ENCODE assay signal across 5 worm cellular contexts in the genomic region with DNA sequence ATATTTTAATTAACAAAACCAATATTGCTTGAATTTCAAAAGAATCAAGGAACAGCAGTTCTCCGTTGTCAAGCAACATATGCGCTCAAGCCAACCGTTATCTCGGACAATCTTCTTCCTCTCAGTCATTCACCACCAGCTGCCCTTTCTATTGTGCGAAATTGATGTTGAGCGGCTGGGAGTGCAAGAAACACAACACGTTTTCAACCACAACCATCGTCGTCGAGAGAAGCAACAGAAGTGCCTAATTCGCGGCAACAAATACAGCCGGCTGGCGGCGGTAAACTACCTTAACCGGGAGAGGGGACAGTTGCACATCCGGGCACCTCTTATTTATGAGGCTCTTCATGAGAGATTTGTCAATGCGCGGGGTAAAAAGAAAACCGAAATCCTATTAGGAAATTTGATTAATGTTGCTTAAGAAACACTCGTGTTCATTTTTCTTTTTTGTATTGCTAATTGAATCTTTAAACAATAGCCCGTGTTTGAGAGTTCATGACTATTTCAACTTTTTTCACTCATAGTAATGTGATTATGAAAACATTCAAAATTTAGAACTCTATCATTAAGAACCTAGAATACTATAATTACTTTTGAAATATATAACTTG.
TF ChIP-seq lines count a peak whose summit lies in the region.

No protein-coding gene starts in this region.

TF ChIP-seq in whole organism, L1 larva, 84 proteins besides CTCF, POLR2A, EP300 and RAD21:
- TF ChIP-seq efl-1 (optimal IDR thresholded peaks at IDR 0.05; lab: Kevin White, UChicago) (no peak), efl-1 (GFP tag; optimal IDR thresholded peaks at IDR 0.05 in 1 of 2; lab: Kevin White, UChicago) (no peak), lin-14 (GFP tag; optimal IDR thresholded peaks at IDR 0.05; lab: Kevin White, UChicago) (peak; percentile 29)

TF ChIP-seq in whole organism, L4 larva, 104 proteins besides CTCF, POLR2A, EP300 and RAD21:
- TF ChIP-seq unc-130 (GFP tag; optimal IDR thresholded peaks at IDR 0.05; lab: Kevin White, UChicago) (no peak), aha-1 (tag; lab: Kevin White, UChicago) (peak; percentile 40), lim-7 (GFP tag; IDR thresholded peaks at IDR 0.05; lab: Robert Waterston, UW) (no peak), ama-1 (optimal IDR thresholded peaks at IDR 0.05; lab: Kevin White, UChicago) (no peak), gei-8 (GFP tag; optimal IDR thresholded peaks at IDR 0.05; lab: Kevin White, UChicago) (no peak), lsy-2 (tag; optimal IDR thresholded peaks at IDR 0.05; lab: Kevin White, UChicago) (no peak)

TF ChIP-seq in whole organism, early embryonic, 17 proteins besides CTCF, POLR2A, EP300 and RAD21:
- peak; percentile 62 for TF ChIP-seq hmg-4 (GFP tag; optimal IDR thresholded peaks at IDR 0.05; lab: Kevin White, UChicago)
- no peak for TF ChIP-seq B0310.2 (tag; optimal IDR thresholded peaks at IDR 0.05; lab: Kevin White, UChicago)

TF ChIP-seq in whole organism, late embryonic, 69 proteins besides CTCF, POLR2A, EP300 and RAD21:
- no peak for TF ChIP-seq ceh-22 (tag; optimal IDR thresholded peaks at IDR 0.05; lab: Kevin White, UChicago)
- TF ChIP-seq ceh-2 (tag; optimal IDR thresholded peaks at IDR 0.05; lab: Kevin White, UChicago) = no peak
- no peak for TF ChIP-seq eyg-1 (tag; optimal IDR thresholded peaks at IDR 0.05; lab: Kevin White, UChicago)
- peak; percentile 7 for TF ChIP-seq ceh-31 (tag; optimal IDR thresholded peaks at IDR 0.05; lab: Kevin White, UChicago)
- no peak for TF ChIP-seq mec-3 (tag; optimal IDR thresholded peaks at IDR 0.05; lab: Kevin White, UChicago; ENCODE audit: borderline replicate concordance)
- no peak for TF ChIP-seq T23F11.4 (GFP tag; optimal IDR thresholded peaks at IDR 0.05; lab: Kevin White, UChicago)
- TF ChIP-seq nfya-1 (tag; optimal IDR thresholded peaks at IDR 0.05; lab: Kevin White, UChicago) = no peak
- TF ChIP-seq ref-2 (tag; optimal IDR thresholded peaks at IDR 0.05; lab: Kevin White, UChicago) = peak; percentile 15
- TF ChIP-seq ahr-1 (tag; optimal IDR thresholded peaks at IDR 0.05; lab: Kevin White, UChicago) = no peak
- no peak for TF ChIP-seq lim-6 (tag; optimal IDR thresholded peaks at IDR 0.05; lab: Kevin White, UChicago)
- TF ChIP-seq sdc-2 (tag; optimal IDR thresholded peaks at IDR 0.05; lab: Kevin White, UChicago) = no peak
- TF ChIP-seq zip-5 (tag; optimal IDR thresholded peaks at IDR 0.05; lab: Kevin White, UChicago) = no peak
- TF ChIP-seq F13H6.1 (tag; optimal IDR thresholded peaks at IDR 0.05; lab: Kevin White, UChicago) = no peak
- peak; percentile 79 for TF ChIP-seq unc-42 (tag; optimal IDR thresholded peaks at IDR 0.05; lab: Kevin White, UChicago)
- no peak for TF ChIP-seq tbx-7 (tag; optimal IDR thresholded peaks at IDR 0.05; lab: Kevin White, UChicago)
- TF ChIP-seq ceh-45 (GFP tag; IDR thresholded peaks at IDR 0.05; lab: Robert Waterston, UW) = no peak
- TF ChIP-seq syd-9 (tag; optimal IDR thresholded peaks at IDR 0.05; lab: Kevin White, UChicago) = no peak
- no peak for TF ChIP-seq hlh-15 (tag; optimal IDR thresholded peaks at IDR 0.05; lab: Kevin White, UChicago)
- TF ChIP-seq pax-1 (tag; optimal IDR thresholded peaks at IDR 0.05; lab: Kevin White, UChicago) = no peak
- no peak for TF ChIP-seq ets-4 (tag; optimal IDR thresholded peaks at IDR 0.05; lab: Kevin White, UChicago)
- TF ChIP-seq ttx-3 (tag; optimal IDR thresholded peaks at IDR 0.05; lab: Kevin White, UChicago) = no peak
- no peak for TF ChIP-seq elt-2 (tag; optimal IDR thresholded peaks at IDR 0.05; lab: Kevin White, UChicago)
- TF ChIP-seq hlh-13 (GFP tag; optimal IDR thresholded peaks at IDR 0.05; lab: Kevin White, UChicago) = no peak
- TF ChIP-seq ceh-48 (tag; optimal IDR thresholded peaks at IDR 0.05; lab: Kevin White, UChicago) = no peak
- TF ChIP-seq hlh-8 (tag; optimal IDR thresholded peaks at IDR 0.05; lab: Kevin White, UChicago) = no peak

TF ChIP-seq in whole organism, mixed stage, embryonic, 35 proteins besides CTCF, POLR2A, EP300 and RAD21:
- TF ChIP-seq ztf-11 (tag; optimal IDR thresholded peaks at IDR 0.05; lab: Kevin White, UChicago) (no peak), hlh-1 (tag; optimal IDR thresholded peaks at IDR 0.05; lab: Kevin White, UChicago) (peak; percentile 20), nhr-237 (tag; optimal IDR thresholded peaks at IDR 0.05; lab: Kevin White, UChicago) (no peak), elt-3 (tag; optimal IDR thresholded peaks at IDR 0.05; lab: Kevin White, UChicago) (no peak), elt-1 (tag; optimal IDR thresholded peaks at IDR 0.05; lab: Kevin White, UChicago; ENCODE audit: borderline replicate concordance, insufficient read depth) (peak; percentile 24), lin-13 (tag; optimal IDR thresholded peaks at IDR 0.05; lab: Kevin White, UChicago) (no peak), blmp-1 (tag; optimal IDR thresholded peaks at IDR 0.05; lab: Kevin White, UChicago) (no peak), tbx-8 (GFP tag; optimal IDR thresholded peaks at IDR 0.05; lab: Kevin White, UChicago) (no peak), lsy-2 (tag; optimal IDR thresholded peaks at IDR 0.05; lab: Kevin White, UChicago) (no peak), nhr-12 (tag; optimal IDR thresholded peaks at IDR 0.05; lab: Kevin White, UChicago) (no peak), nhr-76 (tag; optimal IDR thresholded peaks at IDR 0.05; lab: Kevin White, UChicago) (no peak), sem-2 (GFP tag; optimal IDR thresholded peaks at IDR 0.05; lab: Kevin White, UChicago) (no peak), mep-1 (tag; optimal IDR thresholded peaks at IDR 0.05; lab: Kevin White, UChicago) (no peak), ham-2 (GFP tag; optimal IDR thresholded peaks at IDR 0.05; lab: Kevin White, UChicago) (no peak), ces-1 (GFP tag; optimal IDR thresholded peaks at IDR 0.05; lab: Kevin White, UChicago) (peak; percentile 92), mls-2 (tag; optimal IDR thresholded peaks at IDR 0.05; lab: Kevin White, UChicago) (no peak), pha-4 (tag; optimal IDR thresholded peaks at IDR 0.05; lab: Kevin White, UChicago) (no peak), nhr-2 (tag; optimal IDR thresholded peaks at IDR 0.05; lab: Kevin White, UChicago) (no peak), unc-120 (tag; optimal IDR thresholded peaks at IDR 0.05; lab: Kevin White, UChicago; ENCODE audit: poor library complexity, severe bottlenecking) (no peak), ceh-43 (GFP tag; optimal IDR thresholded peaks at IDR 0.05; lab: Kevin White, UChicago) (no peak), unc-62 (GFP tag; optimal IDR thresholded peaks at IDR 0.05; lab: Kevin White, UChicago) (no peak), nhr-28 (tag; optimal IDR thresholded peaks at IDR 0.05; lab: Kevin White, UChicago) (no peak), unc-39 (tag; optimal IDR thresholded peaks at IDR 0.05; lab: Kevin White, UChicago) (no peak), lin-32 (GFP tag; optimal IDR thresholded peaks at IDR 0.05; lab: Kevin White, UChicago) (peak; percentile 68), zip-8 (tag; optimal IDR thresholded peaks at IDR 0.05; lab: Kevin White, UChicago) (no peak), M03D4.4 (tag; optimal IDR thresholded peaks at IDR 0.05; lab: Kevin White, UChicago) (no peak), cnd-1 (tag; optimal IDR thresholded peaks at IDR 0.05; lab: Kevin White, UChicago) (peak; percentile 59), ceh-83 (GFP tag; optimal IDR thresholded peaks at IDR 0.05; lab: Kevin White, UChicago) (no peak), bed-3 (GFP tag; optimal IDR thresholded peaks at IDR 0.05; lab: Kevin White, UChicago) (no peak), drap-1 (GFP tag; optimal IDR thresholded peaks at IDR 0.05; lab: Kevin White, UChicago) (no peak), snpc-4 (tag; optimal IDR thresholded peaks at IDR 0.05; lab: Kevin White, UChicago) (no peak), ceh-39 (tag; optimal IDR thresholded peaks at IDR 0.05; lab: Kevin White, UChicago) (no peak), mab-5 (tag; optimal IDR thresholded peaks at IDR 0.05; lab: Kevin White, UChicago) (no peak), flh-1 (GFP tag; optimal IDR thresholded peaks at IDR 0.05; lab: Kevin White, UChicago) (no peak), sptf-1 (tag; optimal IDR thresholded peaks at IDR 0.05; lab: Kevin White, UChicago) (no peak)
TF ChIP-seq in whole organism, mixed stage, embryonic: peak in this region for 5.
